Fruit fly (Drosophila melanogaster) whole organism, wandering third instar larva: Measurements from ENCODE around the gene Sas-6.

Source experiments
- Abd-B ChIP-seq: fragments of >200 bp; optimal IDR thresholded peaks from 2 replicates; lab custom pipeline; 2017; ENCODE audit warnings: missing biosample characterization, missing genetic modification characterization
- CG32264 ChIP-seq: fragments of 200-800 bp; sonication (Bioruptor generic); optimal IDR thresholded peaks from 2 replicates; lab custom pipeline; 2016; ENCODE audit warnings: missing biosample characterization, missing genetic modification characterization
- CG9705 ChIP-seq: fragments of 200-800 bp; sonication (Bioruptor generic); optimal IDR thresholded peaks from 2 replicates; lab custom pipeline; 2018; ENCODE audit warnings: missing biosample characterization, mild to moderate bottlenecking, missing genetic modification characterization
- Dif ChIP-seq: fragments of 200-275, 200-300 bp; sonication (Bioruptor generic); optimal IDR thresholded peaks from 2 replicates; lab custom pipeline; 2018; ENCODE audit warnings: missing biosample characterization, missing genetic modification characterization; ENCODE audit not compliant: partially characterized antibody
- GATAd ChIP-seq: sonication (Bioruptor generic); optimal IDR thresholded peaks from 2 replicates; lab custom pipeline; 2016; ENCODE audit warnings: missing biosample characterization, missing genetic modification characterization
- HLH106 ChIP-seq: fragments of 200-800 bp; optimal IDR thresholded peaks from 3 replicates; lab custom pipeline; 2019; ENCODE audit warnings: missing biosample characterization, mild to moderate bottlenecking, missing genetic modification characterization, moderate library complexity
- Hnf4 ChIP-seq: fragments of 200-800 bp; sonication (Bioruptor generic); optimal IDR thresholded peaks from 2 replicates; lab custom pipeline; 2016; ENCODE audit warnings: missing biosample characterization, mild to moderate bottlenecking, missing genetic modification characterization
- Hr78 ChIP-seq: fragments of >200 bp; optimal IDR thresholded peaks from 2 replicates; lab custom pipeline; 2017; ENCODE audit warnings: missing biosample characterization, missing genetic modification characterization
- Jra ChIP-seq: sonication (Bioruptor generic); optimal IDR thresholded peaks from 2 replicates; lab custom pipeline; 2016; ENCODE audit warnings: missing biosample characterization, missing genetic modification characterization
- Myc ChIP-seq: fragments of >200 bp; optimal IDR thresholded peaks from 2 replicates; lab custom pipeline; 2017
- N ChIP-seq: fragments of >200 bp; optimal IDR thresholded peaks from 2 replicates; lab custom pipeline; 2018; ENCODE audit warnings: missing biosample characterization, missing external identifiers, missing genetic modification characterization
- Rel ChIP-seq, 2 experiments: fragments of 200-800 bp; sonication (Bioruptor generic) in 1 of 2; optimal IDR thresholded peaks; 2 replicates in 1 of 2; 3 replicates in 1 of 2; lab custom pipeline; 2016 to 2019; ENCODE audit warnings: mild to moderate bottlenecking in 2 of 2, missing biosample characterization in 2 of 2, missing genetic modification characterization in 2 of 2, moderate library complexity in 1 of 2
- Sp1 ChIP-seq: fragments of 200-800 bp; sonication (Bioruptor generic); optimal IDR thresholded peaks from 3 replicates; lab custom pipeline; 2019; ENCODE audit warnings: missing biosample characterization, mild to moderate bottlenecking, missing genetic modification characterization, moderate library complexity
- Vsx2 ChIP-seq: fragments of 200-300, 225-300 bp; sonication (Bioruptor generic); optimal IDR thresholded peaks from 2 replicates; lab custom pipeline; 2018; ENCODE audit warnings: missing biosample characterization, missing genetic modification characterization; ENCODE audit not compliant: partially characterized antibody
- br ChIP-seq: fragments of 200-800 bp; sonication (Bioruptor generic); optimal IDR thresholded peaks from 2 replicates; lab custom pipeline; 2016; ENCODE audit warnings: missing biosample characterization, missing genetic modification characterization
- brk ChIP-seq: fragments of 200-800 bp; sonication (Bioruptor generic); optimal IDR thresholded peaks from 2 replicates; lab custom pipeline; 2016; ENCODE audit warnings: missing biosample characterization, mild to moderate bottlenecking, missing genetic modification characterization
- dl ChIP-seq, 2 experiments: fragments of 175-275, 200-275 bp in 1 of 2; fragments of 200-275 bp in 1 of 2; sonication (Bioruptor generic); optimal IDR thresholded peaks; lab custom pipeline; 2018; ENCODE audit warnings: mild to moderate bottlenecking in 2 of 2, missing biosample characterization in 2 of 2, missing genetic modification characterization in 2 of 2, moderate library complexity in 2 of 2; ENCODE audit not compliant: partially characterized antibody in 2 of 2, insufficient read depth in 1 of 2
- ey ChIP-seq: fragments of 200-800 bp; sonication (Bioruptor generic); optimal IDR thresholded peaks from 2 replicates; lab custom pipeline; 2016; ENCODE audit warnings: missing biosample characterization, missing genetic modification characterization
- foxo ChIP-seq, 2 experiments: fragments of 200-800 bp; sonication (Bioruptor generic); optimal IDR thresholded peaks; 2 replicates in 1 of 2; 3 replicates in 1 of 2; lab custom pipeline; 2016 to 2017; ENCODE audit warnings: missing biosample characterization in 2 of 2, missing genetic modification characterization in 2 of 2
- fru ChIP-seq: fragments of 200-800 bp; sonication (Bioruptor generic); optimal IDR thresholded peaks from 3 replicates; lab custom pipeline; 2016; ENCODE audit warnings: missing biosample characterization, mild to moderate bottlenecking, missing genetic modification characterization
- h ChIP-seq: fragments of 200-800 bp; sonication (Bioruptor generic); optimal IDR thresholded peaks from 3 replicates; lab custom pipeline; 2016; ENCODE audit warnings: missing biosample characterization, mild to moderate bottlenecking, missing genetic modification characterization
- jim ChIP-seq: fragments of 175-275, 200-325 bp; sonication (Bioruptor generic); optimal IDR thresholded peaks from 2 replicates; lab custom pipeline; 2016; ENCODE audit warnings: missing biosample characterization, mild to moderate bottlenecking, missing genetic modification characterization
- lola ChIP-seq: fragments of >200 bp; optimal IDR thresholded peaks from 2 replicates; lab custom pipeline; 2017; ENCODE audit warnings: missing biosample characterization, missing genetic modification characterization
- pan ChIP-seq: fragments of >200 bp; optimal IDR thresholded peaks from 2 replicates; lab custom pipeline; 2017
- psq ChIP-seq: fragments of 200-800 bp; sonication (Bioruptor generic); optimal IDR thresholded peaks from 3 replicates; lab custom pipeline; 2017; ENCODE audit warnings: missing biosample characterization, mild to moderate bottlenecking, missing genetic modification characterization, moderate library complexity
- rgr ChIP-seq: fragments of 200-800 bp; sonication (Bioruptor generic); optimal IDR thresholded peaks from 3 replicates; lab custom pipeline; 2016; ENCODE audit warnings: missing biosample characterization, mild to moderate bottlenecking, missing genetic modification characterization
- sv ChIP-seq: fragments of 200-800 bp; sonication (Bioruptor generic); optimal IDR thresholded peaks from 3 replicates; lab custom pipeline; 2016; ENCODE audit warnings: missing biosample characterization, missing genetic modification characterization
- tai ChIP-seq: sonication (Bioruptor generic); optimal IDR thresholded peaks from 2 replicates; lab custom pipeline; 2016; ENCODE audit warnings: missing biosample characterization, missing genetic modification characterization
- woc ChIP-seq: sonication (Bioruptor generic); optimal IDR thresholded peaks from 2 replicates; lab custom pipeline; 2016; ENCODE audit warnings: missing biosample characterization, mild to moderate bottlenecking, missing genetic modification characterization

Sas-6 gene

dm6 chr3R:30021009-30021408 lies 25.9 kb downstream of the Sas-6 start (continued):
- TF ChIP-seq tai (no peak), brk (no peak), CG9705 (no peak), sv (no peak), jim (GFP tag; lab: Kevin White, UChicago) (no peak), psq (GFP tag; lab: Kevin White, UChicago) (peak; percentile 14), Myc (lab: Kevin White, UChicago) (no peak), h (GFP tag; lab: Kevin White, UChicago) (peak; percentile 38), HLH106 (tag; lab: Kevin White, UChicago) (no peak)

dm6 chr3R:30021559-30022451 lies 26.6 kb downstream of the Sas-6 start, which contains the start of gene Mgat2:
Mgat2 (minus strand) TSS chr3R:30022221.
- no peak for TF ChIP-seq sv
- TF ChIP-seq rgr (GFP tag; lab: Kevin White, UChicago) = no peak
- TF ChIP-seq foxo (GFP tag; optimal IDR thresholded peaks at IDR 0.05; lab: Kevin White, UChicago) = no peak
- no peak for TF ChIP-seq Abd-B
- TF ChIP-seq pan (lab: Kevin White, UChicago) = no peak
- peak; percentile 57 for TF ChIP-seq Sp1 (GFP tag; lab: Kevin White, UChicago)
- peak in 1 of 2 experiments; percentile 41 for TF ChIP-seq dl (GFP tag; optimal IDR thresholded peaks at IDR 0.05; lab: Kevin White, UChicago; ENCODE audit: insufficient read depth in 1 of 2, partially characterized antibody in 2 of 2)
- TF ChIP-seq Myc (lab: Kevin White, UChicago) = no peak
- TF ChIP-seq Dif (GFP tag; lab: Kevin White, UChicago) = peak; percentile 81
- TF ChIP-seq Hnf4 (GFP tag; lab: Kevin White, UChicago) = no peak
- TF ChIP-seq br (GFP tag; lab: Kevin White, UChicago) = peak; percentile 19
- peak; percentile 11 for TF ChIP-seq psq (GFP tag; lab: Kevin White, UChicago)
- peak; percentile 26 for TF ChIP-seq Vsx2 (GFP tag; lab: Kevin White, UChicago)
- TF ChIP-seq Rel (GFP tag; optimal IDR thresholded peaks at IDR 0.05; lab: Kevin White, UChicago) = no peak
- TF ChIP-seq Rel (tag; optimal IDR thresholded peaks at IDR 0.05; lab: Kevin White, UChicago) = peak; percentile 70
- no peak for TF ChIP-seq HLH106 (tag; lab: Kevin White, UChicago)
- peak; percentile 59 for TF ChIP-seq Jra (GFP tag; lab: Kevin White, UChicago)
- no peak for TF ChIP-seq ey (GFP tag; lab: Kevin White, UChicago)
- TF ChIP-seq, all 38 proteins: peak for 8

DNA sequence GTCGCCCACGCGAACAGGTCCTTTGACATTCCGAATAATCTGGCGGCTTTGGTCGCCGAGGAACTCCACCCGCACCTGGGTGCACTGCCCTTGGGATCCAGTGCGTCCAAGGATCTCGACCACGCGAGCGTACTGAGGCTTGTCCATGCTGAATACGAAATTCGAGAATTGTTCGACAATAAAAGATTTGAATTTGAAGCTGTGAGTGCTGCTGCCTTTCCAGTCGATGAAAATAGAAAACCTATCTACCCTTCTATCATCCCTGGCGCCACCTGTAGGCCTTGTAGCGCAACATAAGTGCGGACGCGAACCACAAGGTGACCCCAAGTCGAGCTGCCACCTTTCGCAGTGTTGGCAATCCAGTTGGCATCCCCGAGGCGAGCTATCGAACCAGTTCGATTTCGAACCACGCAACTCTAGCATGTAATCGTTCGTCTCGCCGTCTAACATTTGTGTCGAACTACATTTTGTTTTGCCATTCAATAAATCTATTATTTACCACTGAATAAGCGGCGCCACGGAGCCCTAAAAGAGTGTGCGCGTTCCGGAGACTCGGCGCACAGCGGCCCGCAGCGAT lies 27.4 kb downstream of the Sas-6 start, which contains the start of the genes RpS28a and Axn:
Gene RpS28a (minus strand): TSS at position 197 of the 577 bp plus-strand sequence.
Gene Axn (plus strand): TSS at position 391 of the 577 bp plus-strand sequence.
- TF ChIP-seq CG32264 (GFP tag; lab: Kevin White, UChicago) = no peak
- no peak for TF ChIP-seq GATAd (GFP tag; lab: Kevin White, UChicago)
- TF ChIP-seq Hr78 (GFP tag; lab: Kevin White, UChicago) = peak; percentile 23
- TF ChIP-seq foxo (GFP tag; optimal IDR thresholded peaks at IDR 0.05; lab: Kevin White, UChicago) = no peak
- TF ChIP-seq Myc (lab: Kevin White, UChicago) = peak; percentile 72
- TF ChIP-seq Abd-B = no peak
- TF ChIP-seq lola = no peak
- TF ChIP-seq Hnf4 (GFP tag; lab: Kevin White, UChicago) = no peak
- TF ChIP-seq Vsx2 (GFP tag; lab: Kevin White, UChicago) = no peak

- TF ChIP-seq sv (no peak), tai (no peak), N (GFP tag; lab: Kevin White, UChicago) (no peak), fru (no peak)
Measured at dm6 chr3R:30023445-30023844, 28.3 kb downstream of the Sas-6 start.

dm6 chr3R:30030061-30030460 lies 34.9 kb downstream of the Sas-6 start:
- no peak for TF ChIP-seq psq (GFP tag; lab: Kevin White, UChicago)
- no peak for TF ChIP-seq ey (GFP tag; lab: Kevin White, UChicago)
- no peak for TF ChIP-seq woc (GFP tag; lab: Kevin White, UChicago)
- no peak for TF ChIP-seq rgr (GFP tag; lab: Kevin White, UChicago)
- no peak for TF ChIP-seq Vsx2 (GFP tag; lab: Kevin White, UChicago)
- TF ChIP-seq Rel (GFP tag; optimal IDR thresholded peaks at IDR 0.05; lab: Kevin White, UChicago) = no peak
- no peak for TF ChIP-seq Rel (tag; optimal IDR thresholded peaks at IDR 0.05; lab: Kevin White, UChicago)
